Fruit fly (Drosophila melanogaster) whole organism, embryonic: ENCODE results near the gene CG3764.

Experiments
- CG13894 ChIP-seq: fragments of 200-800 bp; sonication (Bioruptor generic); optimal IDR thresholded peaks from 3 replicates; lab custom pipeline; 2018; ENCODE audit warnings: missing biosample characterization, mild to moderate bottlenecking, missing genetic modification characterization, moderate library complexity
- CG4707 ChIP-seq: fragments of 200-800 bp; sonication (Bioruptor generic); optimal IDR thresholded peaks from 2 replicates; lab custom pipeline; 2018; ENCODE audit warnings: missing biosample characterization, mild to moderate bottlenecking, missing genetic modification characterization, moderate library complexity
- Dll ChIP-seq: fragments of 200-800 bp; sonication (Bioruptor generic); IDR thresholded peaks from 4 replicates; pipeline ENCODE4 v1.3.6; 2022; ENCODE audit warnings: missing biosample characterization, missing genetic modification characterization; ENCODE audit not compliant: partially characterized antibody
- MESR4 ChIP-seq: fragments of 200-800 bp; sonication (Bioruptor generic); optimal IDR thresholded peaks from 2 replicates; lab custom pipeline; 2018; ENCODE audit warnings: missing biosample characterization, mild to moderate bottlenecking, missing genetic modification characterization, moderate library complexity
- pan ChIP-seq, 4 experiments: fragments of >200 bp in 3 of 4; fragments of 200-800 bp in 1 of 4; sonication (Bioruptor generic) in 1 of 4; optimal IDR thresholded peaks in 3 of 4; IDR thresholded peaks in 1 of 4; 2 replicates each; pipeline versions ENCODE4 v1.3.6 to Lab custom; 2017 to 2022; ENCODE audit warnings: missing biosample characterization in 2 of 4, missing genetic modification characterization in 2 of 4, mixed read lengths in 1 of 4

DNA sequence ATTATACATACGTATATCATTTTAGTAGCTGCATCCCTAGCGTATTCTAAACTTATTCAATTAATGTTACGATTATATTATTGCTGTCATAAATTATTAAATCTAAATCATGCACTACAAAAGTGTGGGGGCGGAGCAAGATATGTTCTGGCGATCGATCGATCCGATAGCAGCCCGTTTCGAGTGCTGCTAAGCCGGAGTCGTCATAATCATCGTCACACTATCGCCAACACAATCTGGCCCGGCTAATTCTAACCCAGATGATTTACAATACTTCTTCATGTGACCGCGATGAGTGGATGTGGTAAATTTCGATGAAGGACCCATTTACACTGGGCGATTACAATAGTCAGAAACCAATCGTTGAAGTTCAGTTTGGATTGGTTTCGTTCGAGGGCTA, 17.6 kb downstream of the CG3764 start:
- no peak for TF ChIP-seq MESR4 (GFP tag; lab: Kevin White, UChicago)
- TF ChIP-seq CG4707 (GFP tag; lab: Kevin White, UChicago), result no peak
- no peak for TF ChIP-seq Dll (GFP tag; lab: Robert Waterston, UW)
- no peak for TF ChIP-seq pan (optimal IDR thresholded peaks at IDR 0.05; lab: Kevin White, UChicago)
- TF ChIP-seq pan (GFP tag; optimal IDR thresholded peaks at IDR 0.05 in 1 of 2, IDR thresholded peaks at IDR 0.05 in 1 of 2), result no peak
- TF ChIP-seq CG13894, result no peak
